Worm (Caenorhabditis elegans) whole organism, L4/young adult: Measurements from ENCODE around the gene F02D8.9.

Experiments
- W03F9.2 ChIP-seq: fragments of 150-350 bp; optimal IDR thresholded peaks from 2 replicates; lab custom pipeline; 2014; ENCODE audit warnings: missing biosample characterization, missing genetic modification characterization
- dao-5 ChIP-seq: sonication (generic microtip); optimal IDR thresholded peaks from 2 replicates; lab custom pipeline; 2016; ENCODE audit warnings: missing genotype, missing genetic modification characterization, moderate library complexity, missing compliant biosample characterization
- him-1 ChIP-seq: sonication (generic microtip); optimal IDR thresholded peaks from 2 replicates; lab custom pipeline; 2016; ENCODE audit warnings: missing genotype, missing genetic modification reagents, missing genetic modification characterization, missing compliant biosample characterization

Gene F02D8.9

ce11 chrV:14924104-14924503 is 31.5 kb downstream of the F02D8.9 start, which contains the start of gene srg-54:
Gene srg-54, minus strand, starts transcription at chrV:14924204.
- TF ChIP-seq him-1 = no peak
- no peak for TF ChIP-seq W03F9.2 (tag; lab: Kevin White, UChicago)

DNA sequence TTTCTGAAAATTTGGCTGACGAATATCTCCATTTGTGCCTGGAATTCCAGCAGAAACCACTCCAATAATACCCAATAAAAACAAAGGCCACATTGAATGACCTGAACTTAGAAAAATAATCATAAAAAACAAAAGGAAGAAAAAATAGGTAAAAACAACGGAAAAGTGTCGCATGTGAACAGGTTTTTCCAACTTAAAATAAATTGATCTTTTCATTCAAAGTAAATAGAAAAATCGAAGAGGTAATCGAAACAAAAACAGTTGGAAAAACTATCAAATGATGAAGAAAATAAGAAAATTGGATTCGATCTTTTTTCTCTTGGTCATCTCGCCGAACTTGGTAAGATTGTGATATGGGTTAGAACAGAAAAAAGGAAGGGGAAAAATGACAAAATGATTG is 34.1 kb downstream of the F02D8.9 start, which contains the start of gene zmp-4:
Gene zmp-4 (minus strand): TSS at position 101 of the 400 bp plus-strand sequence.
- TF ChIP-seq him-1 (no peak), W03F9.2 (tag; lab: Kevin White, UChicago) (no peak), dao-5 (tag; lab: Kevin White, UChicago) (no peak)

- TF ChIP-seq dao-5 (tag; lab: Kevin White, UChicago) = no peak
- TF ChIP-seq him-1 = no peak
- TF ChIP-seq W03F9.2 (tag; lab: Kevin White, UChicago) = no peak
These were observed 40.0 kb downstream of the F02D8.9 start, which contains the start of gene H12D21.11 for ce11 chrV:14915599-14915998. Gene H12D21.11, plus strand, starts transcription at chrV:14915899.

ce11 chrV:14910758-14911157 is 44.8 kb downstream of the F02D8.9 start:
- no peak for TF ChIP-seq him-1
- no peak for TF ChIP-seq W03F9.2 (tag; lab: Kevin White, UChicago)
- no peak for TF ChIP-seq dao-5 (tag; lab: Kevin White, UChicago)

DNA sequence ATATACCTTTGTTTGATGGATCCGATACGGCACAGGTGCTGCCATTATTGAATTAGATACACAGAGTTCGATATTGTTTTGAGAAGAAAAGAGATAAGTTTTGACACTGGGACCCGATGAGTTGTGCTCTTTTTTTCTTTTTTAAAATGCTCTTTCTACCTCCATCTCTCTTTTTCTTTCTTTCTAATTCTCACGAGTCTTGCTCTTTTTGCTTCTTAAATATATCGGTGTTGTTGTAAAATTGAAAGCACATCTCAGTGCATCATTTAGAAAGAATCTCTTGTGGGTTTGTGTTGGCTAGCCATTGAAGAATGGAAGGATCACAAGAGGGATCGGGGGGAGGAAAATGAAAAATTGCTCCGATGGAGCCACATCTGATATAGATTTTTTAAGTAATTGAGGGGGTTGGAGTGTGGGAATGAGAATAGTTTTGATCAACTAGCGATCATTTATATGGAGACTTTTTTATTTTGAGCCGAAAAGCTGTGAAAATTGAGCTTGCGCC is 46.2 kb downstream of the F02D8.9 start, which contains the start of gene H12D21.9:
Gene H12D21.9 (minus strand): TSS at position 148 of the 505 bp plus-strand sequence.
- TF ChIP-seq him-1 = no peak
- no peak for TF ChIP-seq W03F9.2 (tag; lab: Kevin White, UChicago)
- TF ChIP-seq dao-5 (tag; lab: Kevin White, UChicago) = no peak

- no peak for TF ChIP-seq him-1
- TF ChIP-seq W03F9.2 (tag; lab: Kevin White, UChicago) = no peak
- no peak for TF ChIP-seq dao-5 (tag; lab: Kevin White, UChicago)
These were observed 48.1 kb downstream of the F02D8.9 start for ce11 chrV:14907445-14907844.
